Worm (Caenorhabditis elegans): ENCODE data around the gene F52G3.1.
A peak's percentile ranks its signal among the peaks of the same experiment; 100 is the strongest.

Gene F52G3.1

DNA sequence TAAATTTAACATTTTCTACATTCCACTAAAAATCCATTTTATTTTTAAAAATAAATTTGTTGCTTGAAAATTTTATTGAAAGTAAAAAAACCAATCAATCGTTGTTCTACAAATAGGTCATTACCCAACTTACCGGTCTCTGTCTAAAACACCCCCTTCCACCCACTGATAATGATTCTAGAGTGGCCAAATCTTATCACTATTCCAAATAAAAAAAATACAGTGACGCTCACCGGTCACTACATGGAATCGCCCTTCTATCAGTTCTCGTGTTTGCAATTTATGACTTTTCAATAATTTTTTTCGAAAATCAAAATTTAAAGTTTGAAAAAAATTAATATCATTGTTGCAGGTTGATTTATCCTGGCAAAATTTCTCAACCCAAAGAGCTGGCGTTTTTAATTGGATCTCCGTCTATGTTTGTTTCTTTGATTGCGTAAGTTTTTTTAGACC is at the start of gene F52G3.1, which contains the start of gene F52G3.7:
Gene F52G3.1 (plus strand): TSS at position 353 of the 453 bp plus-strand sequence.
Gene F52G3.7 (plus strand): TSS at position 403 of the 453 bp plus-strand sequence.
- TF ChIP-seq ref-1 (GFP tag; conservative IDR thresholded peaks at IDR 0.05), result no peak

DNA sequence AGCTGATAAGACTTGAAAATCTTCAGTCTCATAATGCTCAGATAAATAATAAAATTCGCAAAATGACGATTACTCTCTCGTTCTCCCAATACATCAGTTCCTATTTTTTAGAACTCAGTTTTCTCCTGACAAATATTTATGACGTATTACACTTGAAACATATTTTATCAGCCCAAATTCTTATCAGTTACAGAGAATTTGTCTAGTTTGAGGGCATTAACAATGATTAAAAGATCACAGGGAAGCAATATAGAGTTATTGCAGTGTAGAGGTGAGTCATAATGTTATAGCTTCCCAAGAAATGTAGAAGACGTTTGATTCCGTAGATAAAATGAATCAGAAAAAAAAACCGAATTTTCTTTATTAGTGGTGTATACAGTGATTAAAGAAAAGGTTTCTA is 44.2 kb upstream of the F52G3.1 start:
- TF ChIP-seq ztf-29 (GFP tag; IDR thresholded peaks at IDR 0.05) (no peak), ztf-23 (GFP tag; IDR thresholded peaks at IDR 0.05) (no peak), tab-1 (GFP tag; IDR thresholded peaks at IDR 0.05) (no peak), T22C8.4 (GFP tag; IDR thresholded peaks at IDR 0.05) (no peak), ref-1 (GFP tag; conservative IDR thresholded peaks at IDR 0.05) (no peak), flt-1 (GFP tag; IDR thresholded peaks at IDR 0.05) (no peak), cog-1 (tag; optimal IDR thresholded peaks at IDR 0.05) (no peak), klf-2 (GFP tag; conservative IDR thresholded peaks at IDR 0.05) (no peak), med-1 (GFP tag; optimal IDR thresholded peaks at IDR 0.05; ENCODE audit: insufficient read depth) (no peak)

DNA sequence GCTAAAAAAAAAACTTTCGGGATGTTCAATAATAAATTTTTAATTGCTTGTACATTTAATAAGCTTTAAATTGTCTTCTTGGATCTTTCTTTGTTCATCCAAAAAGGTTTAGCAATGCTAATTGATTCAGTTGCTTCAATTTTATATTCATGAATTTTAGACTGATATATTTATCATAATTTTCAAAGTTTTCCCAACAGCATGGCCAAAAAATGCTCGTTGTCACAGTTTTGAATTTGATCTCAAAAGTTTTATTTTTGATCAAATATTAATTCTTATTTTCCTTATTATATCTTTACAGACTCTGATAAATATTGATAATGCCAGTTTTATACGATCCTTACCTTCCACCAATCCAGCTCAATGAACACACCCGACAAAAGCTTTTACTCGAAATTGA is 42.1 kb upstream of the F52G3.1 start, which contains the start of gene fbxb-114:
Gene fbxb-114 (plus strand): TSS at position 301 of the 400 bp plus-strand sequence.
- TF ChIP-seq flt-1 (GFP tag; IDR thresholded peaks at IDR 0.05), result no peak
- TF ChIP-seq klf-2 (GFP tag; conservative IDR thresholded peaks at IDR 0.05), result no peak
- no peak for TF ChIP-seq T22C8.4 (GFP tag; IDR thresholded peaks at IDR 0.05)
- TF ChIP-seq ztf-29 (GFP tag; IDR thresholded peaks at IDR 0.05), result no peak
- no peak for TF ChIP-seq tab-1 (GFP tag; IDR thresholded peaks at IDR 0.05)
- TF ChIP-seq cog-1 (tag; optimal IDR thresholded peaks at IDR 0.05), result no peak
- no peak for TF ChIP-seq ztf-23 (GFP tag; IDR thresholded peaks at IDR 0.05)
- TF ChIP-seq med-1 (GFP tag; optimal IDR thresholded peaks at IDR 0.05; ENCODE audit: insufficient read depth), result no peak
- TF ChIP-seq ref-1 (GFP tag; conservative IDR thresholded peaks at IDR 0.05), result no peak

DNA sequence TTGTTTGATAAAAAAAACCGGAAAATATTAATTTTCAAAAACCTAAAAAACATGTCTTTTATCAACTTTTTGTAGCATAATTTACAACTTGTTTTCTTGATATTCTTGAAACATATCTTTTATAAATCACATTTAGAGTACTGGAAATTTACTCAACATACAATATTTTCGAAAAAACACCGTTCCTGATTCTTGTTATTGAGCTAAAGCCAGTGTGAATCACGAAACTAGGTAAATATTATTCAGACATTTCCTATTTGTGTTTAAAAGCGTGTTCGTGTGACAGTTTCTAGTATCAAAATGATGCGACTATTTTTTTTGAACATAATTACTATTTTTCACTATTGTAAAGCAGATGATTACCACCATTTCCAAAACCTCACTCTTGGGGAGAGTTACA is 40.0 kb upstream of the F52G3.1 start, which contains the start of gene C30E1.4:
Gene C30E1.4 (plus strand): TSS at position 301 of the 400 bp plus-strand sequence.
- no peak for TF ChIP-seq tab-1 (GFP tag; IDR thresholded peaks at IDR 0.05)
- TF ChIP-seq ztf-29 (GFP tag; IDR thresholded peaks at IDR 0.05), result no peak
- TF ChIP-seq med-1 (GFP tag; optimal IDR thresholded peaks at IDR 0.05; ENCODE audit: insufficient read depth), result no peak
- no peak for TF ChIP-seq ztf-23 (GFP tag; IDR thresholded peaks at IDR 0.05)
- TF ChIP-seq T22C8.4 (GFP tag; IDR thresholded peaks at IDR 0.05), result no peak
- TF ChIP-seq ref-1 (GFP tag; conservative IDR thresholded peaks at IDR 0.05), result no peak
- no peak for TF ChIP-seq cog-1 (tag; optimal IDR thresholded peaks at IDR 0.05)
- TF ChIP-seq flt-1 (GFP tag; IDR thresholded peaks at IDR 0.05), result no peak
- TF ChIP-seq klf-2 (GFP tag; conservative IDR thresholded peaks at IDR 0.05), result no peak

DNA sequence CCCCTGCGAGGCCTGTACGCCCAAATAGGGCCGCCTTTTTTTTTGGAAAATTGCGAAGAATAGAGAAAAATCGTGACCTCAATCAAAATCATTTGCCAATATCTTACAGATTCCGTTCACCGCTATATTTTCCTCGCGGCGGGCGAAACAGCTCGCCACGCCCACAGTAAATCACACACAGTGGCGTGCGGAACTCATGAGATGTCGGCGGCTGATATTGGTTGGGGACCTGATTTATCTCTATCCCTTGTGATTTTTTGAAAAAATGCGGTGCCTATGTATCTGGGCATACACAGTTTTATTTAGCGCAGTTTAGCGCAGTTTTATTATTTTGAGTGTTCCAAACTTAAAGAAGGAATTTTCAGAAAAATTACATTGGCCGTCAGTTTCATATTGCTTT is 38.3 kb upstream of the F52G3.1 start:
- no peak for TF ChIP-seq med-1 (GFP tag; optimal IDR thresholded peaks at IDR 0.05; ENCODE audit: insufficient read depth)
- TF ChIP-seq flt-1 (GFP tag; IDR thresholded peaks at IDR 0.05), result no peak
- TF ChIP-seq cog-1 (tag; optimal IDR thresholded peaks at IDR 0.05), result no peak
- no peak for TF ChIP-seq ztf-23 (GFP tag; IDR thresholded peaks at IDR 0.05)
- no peak for TF ChIP-seq tab-1 (GFP tag; IDR thresholded peaks at IDR 0.05)
- no peak for TF ChIP-seq T22C8.4 (GFP tag; IDR thresholded peaks at IDR 0.05)
- no peak for TF ChIP-seq ztf-29 (GFP tag; IDR thresholded peaks at IDR 0.05)
- no peak for TF ChIP-seq klf-2 (GFP tag; conservative IDR thresholded peaks at IDR 0.05)
- TF ChIP-seq ref-1 (GFP tag; conservative IDR thresholded peaks at IDR 0.05), result no peak

DNA sequence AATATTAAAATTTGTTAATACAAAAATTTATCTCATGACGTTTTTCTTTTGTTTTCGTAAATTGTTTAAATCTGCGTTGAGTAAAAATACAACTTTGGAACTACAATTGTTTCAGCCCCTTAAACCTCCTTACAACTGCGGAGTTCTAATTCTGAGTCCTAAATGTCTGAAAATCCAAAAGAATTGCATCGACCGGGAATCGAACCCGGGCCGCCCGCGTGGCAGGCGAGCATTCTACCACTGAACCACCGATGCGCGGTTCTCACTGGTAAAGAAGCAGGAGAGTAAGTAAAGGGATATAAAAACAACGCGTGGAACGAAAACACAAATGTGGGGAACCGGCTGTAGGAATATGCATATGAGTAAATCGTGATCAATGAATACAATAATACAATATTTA is 35.6 kb upstream of the F52G3.1 start:
- TF ChIP-seq ztf-23 (GFP tag; IDR thresholded peaks at IDR 0.05) (peak; percentile 78), tab-1 (GFP tag; IDR thresholded peaks at IDR 0.05) (peak; percentile 89), klf-2 (GFP tag; conservative IDR thresholded peaks at IDR 0.05) (peak; percentile 74), ref-1 (GFP tag; conservative IDR thresholded peaks at IDR 0.05) (peak; percentile 81), flt-1 (GFP tag; IDR thresholded peaks at IDR 0.05) (peak; percentile 95), med-1 (GFP tag; optimal IDR thresholded peaks at IDR 0.05; ENCODE audit: insufficient read depth) (peak; percentile 68), T22C8.4 (GFP tag; IDR thresholded peaks at IDR 0.05) (peak; percentile 76), cog-1 (tag; optimal IDR thresholded peaks at IDR 0.05) (peak; percentile 51), ztf-29 (GFP tag; IDR thresholded peaks at IDR 0.05) (peak; percentile 66; the same call in 1 of the 2 replicates)

DNA sequence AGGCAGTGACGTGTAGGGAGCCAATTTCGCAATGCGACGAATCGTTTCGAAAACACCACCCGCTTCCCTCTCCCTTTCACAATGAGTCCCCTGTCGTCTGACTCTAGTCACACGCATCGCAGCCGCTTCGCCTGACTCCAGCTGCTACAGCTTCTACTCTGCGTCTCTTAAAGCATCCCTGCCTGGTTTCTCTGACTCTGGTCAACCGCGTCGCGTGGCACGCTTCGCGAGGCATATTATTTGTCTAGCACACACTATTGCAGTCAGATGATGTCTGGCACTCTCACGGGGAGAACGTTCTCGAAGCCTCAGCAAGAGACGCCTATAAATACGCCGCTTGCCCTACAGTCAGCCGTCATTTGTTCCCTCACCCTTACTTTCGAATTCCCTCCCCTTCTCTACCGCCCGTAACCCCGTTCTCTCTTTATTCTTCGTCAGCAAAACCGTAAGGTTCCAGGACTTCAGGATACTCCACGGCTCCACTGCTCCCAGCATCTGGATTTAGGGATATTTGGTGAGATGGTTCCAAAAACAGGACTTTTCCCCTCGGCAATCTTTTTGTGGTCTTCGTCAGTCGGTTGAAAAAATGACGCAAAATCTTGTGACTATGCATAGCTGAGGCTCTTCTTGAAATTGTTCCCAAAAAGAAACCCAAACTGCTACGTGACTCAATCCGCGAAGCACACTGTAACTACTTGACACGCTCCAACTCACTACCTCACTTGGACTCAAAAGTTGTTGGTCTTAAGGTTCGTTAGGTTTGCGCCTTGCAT is 33.9 kb upstream of the F52G3.1 start:
- TF ChIP-seq ztf-29 (GFP tag; IDR thresholded peaks at IDR 0.05), result peak; percentile 67
- 0 out of 2 replicates have a peak, but pooled peaks have one; percentile 3 for TF ChIP-seq ref-1 (GFP tag; conservative IDR thresholded peaks at IDR 0.05)
- no peak for TF ChIP-seq med-1 (GFP tag; optimal IDR thresholded peaks at IDR 0.05; ENCODE audit: insufficient read depth)
- 0 out of 2 replicates have a peak, but pooled peaks have one; percentile 31 for TF ChIP-seq T22C8.4 (GFP tag; IDR thresholded peaks at IDR 0.05)
- TF ChIP-seq tab-1 (GFP tag; IDR thresholded peaks at IDR 0.05), result peak; percentile 76
- TF ChIP-seq ztf-23 (GFP tag; IDR thresholded peaks at IDR 0.05), result peak; percentile 66
- TF ChIP-seq klf-2 (GFP tag; conservative IDR thresholded peaks at IDR 0.05), result no peak
- TF ChIP-seq cog-1 (tag; optimal IDR thresholded peaks at IDR 0.05), result peak; percentile 98
- TF ChIP-seq flt-1 (GFP tag; IDR thresholded peaks at IDR 0.05), result peak; percentile 53

DNA sequence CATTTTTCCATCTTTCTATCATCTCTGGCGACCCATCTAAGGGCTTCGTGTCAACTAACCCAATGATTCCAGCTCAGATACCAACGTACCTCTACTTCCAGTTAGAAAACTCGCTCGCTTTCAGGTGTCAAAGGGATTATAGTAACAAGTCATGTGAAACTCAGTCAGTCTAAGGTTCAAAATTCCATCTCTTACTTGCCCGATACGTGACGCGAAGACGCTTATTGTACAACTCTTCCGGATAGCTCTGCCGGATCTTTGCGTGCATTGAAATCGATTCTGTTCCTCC is 33.4 kb upstream of the F52G3.1 start:
- TF ChIP-seq med-1 (GFP tag; optimal IDR thresholded peaks at IDR 0.05; ENCODE audit: insufficient read depth) (no peak), T22C8.4 (GFP tag; IDR thresholded peaks at IDR 0.05) (0 out of 2 replicates have a peak, but pooled peaks have one; percentile 1)

DNA sequence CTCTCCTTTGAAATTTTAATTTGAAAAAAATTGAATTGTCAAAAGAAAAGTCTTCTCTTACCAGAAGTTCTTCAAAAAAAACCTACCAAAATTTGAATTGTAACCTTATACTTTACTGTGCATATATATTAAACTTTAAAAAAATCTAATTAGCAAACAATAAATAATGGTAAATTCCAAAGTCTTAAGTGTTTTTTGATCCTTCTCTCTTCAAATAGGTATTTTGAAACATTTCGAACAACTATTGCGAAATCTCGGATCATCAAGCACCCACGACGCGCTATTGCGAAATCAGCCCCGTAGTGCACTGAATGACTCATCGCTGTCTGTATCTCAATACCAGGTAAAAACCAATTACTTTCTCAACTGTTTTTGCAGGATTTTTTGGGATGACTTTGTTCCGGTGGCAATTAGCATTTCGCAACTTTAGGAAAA is 33.0 kb upstream of the F52G3.1 start:
- TF ChIP-seq flt-1 (GFP tag; IDR thresholded peaks at IDR 0.05) (peak; percentile 54; the same call in 1 of the 2 replicates), ztf-29 (GFP tag; IDR thresholded peaks at IDR 0.05) (no peak), T22C8.4 (GFP tag; IDR thresholded peaks at IDR 0.05) (0 out of 2 replicates have a peak, but pooled peaks have one; percentile 10)
